Fruit fly (Drosophila melanogaster) whole organism, pupa: ENCODE data around the gene ND-B14.5B.

Experiments used
- CG12605 ChIP-seq: fragments of 200-800 bp; sonication (Bioruptor generic); IDR thresholded peaks from 2 replicates; pipeline ENCODE4 v1.3.6; 2022; ENCODE audit warnings: missing biosample characterization, missing genetic modification characterization
- CG15710 ChIP-seq: fragments of 200-800 bp; sonication (Bioruptor generic); optimal IDR thresholded peaks from 2 replicates; lab custom pipeline; 2018; ENCODE audit warnings: missing biosample characterization, mild to moderate bottlenecking, missing genetic modification characterization, moderate library complexity
- CG17806 ChIP-seq: fragments of 200-800 bp; sonication (Bioruptor generic); optimal IDR thresholded peaks from 2 replicates; lab custom pipeline; 2018; ENCODE audit warnings: missing biosample characterization, mild to moderate bottlenecking, missing genetic modification characterization, moderate library complexity
- CG34367 ChIP-seq: fragments of 200-800 bp; sonication (Bioruptor generic); optimal IDR thresholded peaks from 2 replicates; lab custom pipeline; 2018; ENCODE audit warnings: missing biosample characterization, mild to moderate bottlenecking, missing genetic modification characterization
- CG4496 ChIP-seq: fragments of 200-800 bp; sonication (Bioruptor generic); IDR thresholded peaks from 3 replicates; pipeline ENCODE4 v1.3.6; 2022; ENCODE audit warnings: missing biosample characterization, missing genetic modification characterization
- CG8301 ChIP-seq: fragments of 200-800 bp; sonication (Bioruptor generic); optimal IDR thresholded peaks from 2 replicates; lab custom pipeline; 2018; ENCODE audit warnings: missing biosample characterization, mild to moderate bottlenecking, missing genetic modification characterization
- CG9948 ChIP-seq: fragments of 200-800 bp; sonication (Bioruptor generic); optimal IDR thresholded peaks from 2 replicates; lab custom pipeline; 2018; ENCODE audit warnings: missing biosample characterization, mild to moderate bottlenecking, missing genetic modification characterization, moderate library complexity
- D1 ChIP-seq: fragments of 200-800 bp; sonication (Bioruptor generic); optimal IDR thresholded peaks from 2 replicates; lab custom pipeline; 2018; ENCODE audit warnings: missing biosample characterization, mild to moderate bottlenecking, missing genetic modification characterization, moderate library complexity
- EcR ChIP-seq: fragments of 200-800 bp; sonication (Bioruptor generic); optimal IDR thresholded peaks from 3 replicates; lab custom pipeline; 2019; ENCODE audit warnings: missing biosample characterization, missing genetic modification characterization, mild to moderate bottlenecking, moderate library complexity, missing genetic modification reagents
- Ets98B ChIP-seq: fragments of 200-800 bp; sonication (Bioruptor generic); IDR thresholded peaks from 2 replicates; pipeline ENCODE4 v1.3.6; 2022; ENCODE audit warnings: missing biosample characterization, missing genetic modification characterization
- Snoo ChIP-seq: fragments of 200-800 bp; sonication (Bioruptor generic); optimal IDR thresholded peaks from 3 replicates; lab custom pipeline; 2017; ENCODE audit warnings: missing biosample characterization, mild to moderate bottlenecking, missing genetic modification characterization, inconsistent platforms
- gl ChIP-seq: fragments of 200-800 bp; sonication (Bioruptor generic); optimal IDR thresholded peaks from 2 replicates; lab custom pipeline; 2018; ENCODE audit warnings: missing biosample characterization, mild to moderate bottlenecking, missing genetic modification characterization
- rn ChIP-seq: fragments of 200-800 bp; sonication (Bioruptor generic); IDR thresholded peaks from 2 replicates; pipeline ENCODE4 v1.3.6; 2022; ENCODE audit warnings: missing biosample characterization, missing genetic modification characterization

dm6 chr2L:3124500-3124977 is 21.1 kb downstream of the ND-B14.5B start:
- TF ChIP-seq CG9948 (tag; lab: Kevin White, UChicago) (no peak), gl (tag; lab: Kevin White, UChicago) (no peak), Snoo (tag; lab: Kevin White, UChicago) (no peak), CG12605 (GFP tag; lab: Robert Waterston, UW) (peak; percentile 66), rn (GFP tag; lab: Robert Waterston, UW) (no peak), EcR (GFP tag; lab: Kevin White, UChicago) (peak; percentile 80), Ets98B (GFP tag; lab: Robert Waterston, UW) (peak; percentile 51; the same call in 1 of the 2 replicates), CG15710 (tag; lab: Kevin White, UChicago) (no peak), CG8301 (tag; lab: Kevin White, UChicago) (no peak), D1 (tag; lab: Kevin White, UChicago) (no peak), CG17806 (tag; lab: Kevin White, UChicago) (no peak), CG4496 (GFP tag; lab: Robert Waterston, UW) (peak; percentile 51; the same call in 2 of the 3 replicates), CG34367 (tag; lab: Kevin White, UChicago) (no peak)
